Fruit fly (Drosophila melanogaster) whole organism, prepupa: ENCODE measurements around the gene tup.
A peak's percentile ranks its signal among the peaks of the same experiment; 100 is the strongest.

ENCODE experiments used
- CG10631 ChIP-seq: fragments of 200-800 bp; sonication (Bioruptor generic); optimal IDR thresholded peaks from 2 replicates; lab custom pipeline; 2016; ENCODE audit warnings: missing biosample characterization, missing genetic modification characterization
- CG10669 ChIP-seq: fragments of 200-800 bp; sonication (Bioruptor generic); optimal IDR thresholded peaks from 3 replicates; lab custom pipeline; 2018; ENCODE audit warnings: missing biosample characterization, mild to moderate bottlenecking, missing genetic modification characterization, moderate library complexity
- CG11294 ChIP-seq: fragments of 200-800 bp; sonication (Bioruptor generic); IDR thresholded peaks from 2 replicates; pipeline ENCODE4 v1.3.6; 2022; ENCODE audit warnings: missing biosample characterization, missing genetic modification characterization
- CG11762 ChIP-seq: fragments of 200-800 bp; sonication (Bioruptor generic); optimal IDR thresholded peaks from 3 replicates; lab custom pipeline; 2016; ENCODE audit warnings: missing biosample characterization, missing genetic modification characterization; ENCODE audit not compliant: insufficient read depth
- CG11902 ChIP-seq: fragments of 200-800 bp; sonication (Bioruptor generic); optimal IDR thresholded peaks from 3 replicates; lab custom pipeline; 2016; ENCODE audit warnings: missing biosample characterization, missing genetic modification characterization
- CG15336 ChIP-seq: fragments of 200-800 bp; sonication (Bioruptor generic); IDR thresholded peaks from 2 replicates; pipeline ENCODE4 v1.3.6; 2022; ENCODE audit warnings: missing biosample characterization, missing genetic modification characterization
- CG1621 ChIP-seq: fragments of 200-800 bp; sonication (Bioruptor generic); optimal IDR thresholded peaks from 3 replicates; lab custom pipeline; 2018; ENCODE audit warnings: missing biosample characterization, mild to moderate bottlenecking, missing genetic modification characterization
- CG16779 ChIP-seq: fragments of 200-800 bp; sonication (Bioruptor generic); optimal IDR thresholded peaks from 3 replicates; lab custom pipeline; 2017; ENCODE audit warnings: missing biosample characterization, mild to moderate bottlenecking, missing genetic modification characterization
- CG3032 ChIP-seq: fragments of 200-800 bp; optimal IDR thresholded peaks from 2 replicates; lab custom pipeline; 2019; ENCODE audit warnings: missing biosample characterization, mild to moderate bottlenecking, missing genetic modification characterization, moderate library complexity
- CG31627 ChIP-seq: fragments of 200-800 bp; sonication (Bioruptor generic); optimal IDR thresholded peaks from 3 replicates; lab custom pipeline; 2016; ENCODE audit warnings: missing biosample characterization, missing genetic modification characterization
- CG32006 ChIP-seq: fragments of 200-800 bp; sonication (Bioruptor generic); optimal IDR thresholded peaks from 3 replicates; lab custom pipeline; 2017; ENCODE audit warnings: missing biosample characterization, mild to moderate bottlenecking, missing genetic modification characterization
- CG34406 ChIP-seq: fragments of 200-800 bp; sonication (Bioruptor generic); optimal IDR thresholded peaks from 3 replicates; lab custom pipeline; 2016; ENCODE audit warnings: missing biosample characterization, missing genetic modification characterization
- CG4318 ChIP-seq: fragments of 200-800 bp; sonication (Bioruptor generic); optimal IDR thresholded peaks from 3 replicates; lab custom pipeline; 2017; ENCODE audit warnings: missing biosample characterization, mild to moderate bottlenecking, missing genetic modification characterization
- CG6163 ChIP-seq: fragments of 200-800 bp; sonication (Bioruptor generic); IDR thresholded peaks from 3 replicates; pipeline ENCODE4 v1.3.6; 2022; ENCODE audit warnings: missing biosample characterization, missing genetic modification characterization
- CG6808 ChIP-seq: fragments of 200-800 bp; sonication (Bioruptor generic); optimal IDR thresholded peaks from 3 replicates; lab custom pipeline; 2017; ENCODE audit warnings: missing biosample characterization, missing genetic modification characterization, mild to moderate bottlenecking, moderate library complexity, missing genetic modification reagents
- CG6854 ChIP-seq: fragments of 200-800 bp; sonication (Bioruptor generic); optimal IDR thresholded peaks from 2 replicates; lab custom pipeline; 2017; ENCODE audit warnings: missing biosample characterization, mild to moderate bottlenecking, missing genetic modification characterization
- CG7368 ChIP-seq: fragments of 200-800 bp; sonication (Bioruptor generic); optimal IDR thresholded peaks from 3 replicates; lab custom pipeline; 2016; ENCODE audit warnings: missing biosample characterization, missing genetic modification characterization
- CG8119 ChIP-seq: fragments of 200-800 bp; sonication (Bioruptor generic); IDR thresholded peaks from 3 replicates; pipeline ENCODE4 v1.3.6; 2022; ENCODE audit warnings: missing biosample characterization, missing genetic modification characterization
- CG8319 ChIP-seq: fragments of 200-800 bp; sonication (Bioruptor generic); optimal IDR thresholded peaks from 3 replicates; lab custom pipeline; 2016; ENCODE audit warnings: missing biosample characterization, missing genetic modification characterization
- CG9139 ChIP-seq: fragments of 200-800 bp; sonication (Bioruptor generic); optimal IDR thresholded peaks from 3 replicates; lab custom pipeline; 2017; ENCODE audit warnings: missing biosample characterization, mild to moderate bottlenecking, missing genetic modification characterization
- Eip93F ChIP-seq: fragments of 200-800 bp; sonication (Bioruptor generic); optimal IDR thresholded peaks from 2 replicates; lab custom pipeline; 2016; ENCODE audit warnings: missing biosample characterization, mild to moderate bottlenecking, missing genetic modification characterization
- Ets21C ChIP-seq: fragments of 200-800 bp; sonication (Bioruptor generic); optimal IDR thresholded peaks from 3 replicates; lab custom pipeline; 2016; ENCODE audit warnings: missing biosample characterization, missing genetic modification characterization
- Ets96B ChIP-seq: fragments of 200-800 bp; optimal IDR thresholded peaks from 2 replicates; lab custom pipeline; 2019; ENCODE audit warnings: missing biosample characterization, mild to moderate bottlenecking, missing genetic modification characterization, moderate library complexity
- Gug ChIP-seq: fragments of 200-800 bp; sonication (Bioruptor generic); IDR thresholded peaks from 2 replicates; pipeline ENCODE4 v1.3.6; 2022; ENCODE audit warnings: missing biosample characterization, missing genetic modification characterization
- Hr38 ChIP-seq: sonication (Bioruptor generic); optimal IDR thresholded peaks from 2 replicates; lab custom pipeline; 2016; ENCODE audit warnings: missing biosample characterization, missing genetic modification characterization
- Hr4 ChIP-seq: fragments of 200-800 bp; sonication (Bioruptor generic); optimal IDR thresholded peaks from 3 replicates; lab custom pipeline; 2016; ENCODE audit warnings: missing biosample characterization, missing genetic modification characterization
- Met ChIP-seq: fragments of 200-800 bp; sonication (Bioruptor generic); optimal IDR thresholded peaks from 3 replicates; lab custom pipeline; 2016; ENCODE audit warnings: missing biosample characterization, missing genetic modification characterization
- OdsH ChIP-seq: fragments of 200-800 bp; sonication (Bioruptor generic); optimal IDR thresholded peaks from 3 replicates; lab custom pipeline; 2016; ENCODE audit warnings: missing biosample characterization, missing genetic modification characterization
- Sox102F ChIP-seq: fragments of 200-800 bp; sonication (Bioruptor generic); optimal IDR thresholded peaks from 2 replicates; lab custom pipeline; 2016; ENCODE audit warnings: missing biosample characterization, mild to moderate bottlenecking, missing genetic modification characterization
- Sox14 ChIP-seq: fragments of 200-800 bp; sonication (Bioruptor generic); optimal IDR thresholded peaks from 3 replicates; lab custom pipeline; 2016; ENCODE audit warnings: missing biosample characterization, missing genetic modification characterization
- Sox15 ChIP-seq: fragments of 200-800 bp; sonication (Bioruptor generic); optimal IDR thresholded peaks from 3 replicates; lab custom pipeline; 2016; ENCODE audit warnings: missing biosample characterization, missing genetic modification characterization
- acj6 ChIP-seq: fragments of 200-800 bp; sonication (Bioruptor generic); optimal IDR thresholded peaks from 3 replicates; lab custom pipeline; 2016; ENCODE audit warnings: missing biosample characterization, missing genetic modification characterization
- cyc ChIP-seq: fragments of 200-800 bp; sonication (Bioruptor generic); optimal IDR thresholded peaks from 3 replicates; lab custom pipeline; 2016; ENCODE audit warnings: missing biosample characterization, missing genetic modification characterization
- dac ChIP-seq: fragments of 200-800 bp; sonication (Bioruptor generic); optimal IDR thresholded peaks from 2 replicates; lab custom pipeline; 2017; ENCODE audit warnings: missing biosample characterization, mild to moderate bottlenecking, missing genetic modification characterization
- eg ChIP-seq: fragments of 200-800 bp; sonication (Bioruptor generic); IDR thresholded peaks from 3 replicates; pipeline ENCODE4 v1.3.6; 2022; ENCODE audit warnings: missing biosample characterization, missing genetic modification characterization
- esn ChIP-seq: fragments of 200-800 bp; sonication (Bioruptor generic); optimal IDR thresholded peaks from 2 replicates; lab custom pipeline; 2016; ENCODE audit warnings: missing biosample characterization, mild to moderate bottlenecking, missing genetic modification characterization, moderate library complexity
- fd59A ChIP-seq: fragments of 200-800 bp; sonication (Bioruptor generic); optimal IDR thresholded peaks from 2 replicates; lab custom pipeline; 2017; ENCODE audit warnings: missing biosample characterization, mild to moderate bottlenecking, missing genetic modification characterization, missing genetic modification reagents
- fd85E ChIP-seq: fragments of 200-800 bp; sonication (Bioruptor generic); optimal IDR thresholded peaks from 3 replicates; lab custom pipeline; 2016; ENCODE audit warnings: missing biosample characterization, missing genetic modification characterization
- fkh ChIP-seq: fragments of 200-800 bp; sonication (Bioruptor generic); optimal IDR thresholded peaks from 3 replicates; lab custom pipeline; 2017; ENCODE audit warnings: missing biosample characterization, mild to moderate bottlenecking, missing genetic modification characterization, moderate library complexity
- lz ChIP-seq: fragments of 200-800 bp; sonication (Bioruptor generic); optimal IDR thresholded peaks from 3 replicates; lab custom pipeline; 2016; ENCODE audit warnings: missing biosample characterization, missing genetic modification characterization
- pdm3 ChIP-seq: fragments of 200-800 bp; sonication (Bioruptor generic); optimal IDR thresholded peaks from 3 replicates; lab custom pipeline; 2016; ENCODE audit warnings: missing biosample characterization, missing genetic modification characterization
- salr ChIP-seq, 2 experiments: fragments of 200-800 bp; sonication (Bioruptor generic); optimal IDR thresholded peaks; 3 replicates each; lab custom pipeline; 2016 to 2018; ENCODE audit warnings: missing biosample characterization in 2 of 2, missing genetic modification characterization in 2 of 2, mild to moderate bottlenecking in 1 of 2
- spab ChIP-seq: fragments of 200-800 bp; sonication (Bioruptor generic); optimal IDR thresholded peaks from 2 replicates; lab custom pipeline; 2017; ENCODE audit warnings: missing biosample characterization, mild to moderate bottlenecking, missing genetic modification characterization, missing genetic modification reagents
- ss ChIP-seq, 2 experiments: fragments of 200-800 bp; sonication (Bioruptor generic); optimal IDR thresholded peaks; 2 replicates in 1 of 2; 3 replicates in 1 of 2; lab custom pipeline; 2017 to 2018; ENCODE audit warnings: mild to moderate bottlenecking in 2 of 2, missing biosample characterization in 2 of 2, missing genetic modification characterization in 2 of 2, moderate library complexity in 1 of 2
- svp ChIP-seq: fragments of 200-800 bp; sonication (Bioruptor generic); peaks from one replicate; lab custom pipeline; 2016; ENCODE audit warnings: missing biosample characterization, missing genetic modification characterization
- topi ChIP-seq: fragments of 200-800 bp; sonication (Bioruptor generic); optimal IDR thresholded peaks from 3 replicates; lab custom pipeline; 2016; ENCODE audit warnings: missing biosample characterization, missing genetic modification characterization
- vri ChIP-seq: fragments of 200-800 bp; sonication (Bioruptor generic); optimal IDR thresholded peaks from 3 replicates; lab custom pipeline; 2016; ENCODE audit warnings: missing biosample characterization, mild to moderate bottlenecking, missing genetic modification characterization

Gene tup

DNA sequence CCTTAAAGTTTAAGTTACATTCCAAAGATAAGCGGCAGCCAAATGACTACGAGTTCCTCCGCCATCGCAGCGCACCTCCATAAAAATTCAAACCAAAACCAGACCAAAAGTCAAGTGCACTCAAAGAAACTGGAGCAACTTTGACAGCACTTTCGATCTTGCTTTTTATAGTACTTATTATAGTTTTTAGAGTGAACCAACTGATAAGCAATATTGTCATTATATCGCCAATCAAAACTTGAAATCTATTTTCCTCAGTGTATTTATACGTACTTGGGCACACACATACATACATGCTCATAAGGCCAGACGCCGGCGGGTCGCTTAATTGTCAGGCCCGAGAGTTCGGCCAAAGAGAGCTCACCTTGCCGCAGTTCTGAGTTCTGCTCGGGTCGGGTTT, 9.0 kb upstream of the tup start (continued):
- peak; percentile 21 for TF ChIP-seq CG32006 (GFP tag; lab: Kevin White, UChicago)
- TF ChIP-seq CG9139 = peak; percentile 62
- TF ChIP-seq Hr38 = no peak
- TF ChIP-seq fd59A = peak; percentile 72
- TF ChIP-seq vri (GFP tag; lab: Kevin White, UChicago) = peak; percentile 62
- no peak for TF ChIP-seq CG15336 (GFP tag; lab: Robert Waterston, UW)
- peak; percentile 83 for TF ChIP-seq esn (GFP tag; lab: Kevin White, UChicago)
- TF ChIP-seq Eip93F = no peak
- peak; percentile 84 for TF ChIP-seq topi (GFP tag; lab: Kevin White, UChicago)
- peak; percentile 83 for TF ChIP-seq CG6163 (GFP tag; lab: Robert Waterston, UW)
- peak; percentile 61 for TF ChIP-seq Sox15
- TF ChIP-seq spab = peak; percentile 63
- TF ChIP-seq acj6 (GFP tag; lab: Kevin White, UChicago) = peak; percentile 78
- 0 out of 3 replicates have a peak, but pooled peaks have one; percentile 17 for TF ChIP-seq CG8119
- TF ChIP-seq CG31627 = peak; percentile 78
- no peak for TF ChIP-seq CG6854
- peak; percentile 72 for TF ChIP-seq CG11902 (GFP tag; lab: Kevin White, UChicago)
- TF ChIP-seq CG4318 (GFP tag; lab: Kevin White, UChicago) = no peak
- TF ChIP-seq CG6808 (GFP tag; lab: Kevin White, UChicago) = peak; percentile 73
- peak; percentile 56 for TF ChIP-seq CG11762 (GFP tag; lab: Kevin White, UChicago)
- TF ChIP-seq CG11294 (GFP tag; lab: Robert Waterston, UW) = no peak
- peak; percentile 51 for TF ChIP-seq CG8319 (GFP tag; lab: Kevin White, UChicago)
- TF ChIP-seq Gug = no peak
- peak; percentile 77 for TF ChIP-seq CG34406 (GFP tag; lab: Kevin White, UChicago)
- peak; percentile 90 for TF ChIP-seq svp (GFP tag; lab: Kevin White, UChicago)
- peak; percentile 17 for TF ChIP-seq Hr4 (GFP tag; lab: Kevin White, UChicago)
- peak; percentile 68 for TF ChIP-seq CG1621 (tag; lab: Kevin White, UChicago)
- TF ChIP-seq eg (GFP tag; lab: Robert Waterston, UW) = 0 out of 3 replicates have a peak, but pooled peaks have one; percentile 21
- peak; percentile 75 for TF ChIP-seq Sox14 (GFP tag; lab: Kevin White, UChicago)
- peak; percentile 47 to 61 for TF ChIP-seq salr (GFP tag; optimal IDR thresholded peaks at IDR 0.05; lab: Kevin White, UChicago)
- peak; percentile 72 for TF ChIP-seq CG10669 (GFP tag; lab: Kevin White, UChicago)
- peak; percentile 71 for TF ChIP-seq pdm3 (GFP tag; lab: Kevin White, UChicago)

- TF ChIP-seq Ets21C (GFP tag; lab: Kevin White, UChicago) (no peak), OdsH (GFP tag; lab: Kevin White, UChicago) (peak; percentile 21), CG16779 (tag; lab: Kevin White, UChicago) (no peak), vri (GFP tag; lab: Kevin White, UChicago) (no peak), spab (no peak), esn (GFP tag; lab: Kevin White, UChicago) (peak; percentile 41), topi (GFP tag; lab: Kevin White, UChicago) (peak; percentile 35), Sox102F (GFP tag; lab: Kevin White, UChicago) (peak; percentile 27), dac (GFP tag; lab: Kevin White, UChicago) (no peak), Ets96B (tag; lab: Kevin White, UChicago) (peak; percentile 22), CG8319 (GFP tag; lab: Kevin White, UChicago) (no peak), fd59A (no peak), cyc (peak; percentile 12), Met (GFP tag; lab: Kevin White, UChicago) (peak; percentile 29), lz (GFP tag; lab: Kevin White, UChicago) (peak; percentile 19), acj6 (GFP tag; lab: Kevin White, UChicago) (no peak), fd85E (GFP tag; lab: Kevin White, UChicago) (no peak), CG1621 (tag; lab: Kevin White, UChicago) (no peak), CG10669 (GFP tag; lab: Kevin White, UChicago) (no peak), Sox14 (GFP tag; lab: Kevin White, UChicago) (no peak), CG9139 (no peak), pdm3 (GFP tag; lab: Kevin White, UChicago) (no peak), Hr38 (no peak), fkh (GFP tag; lab: Kevin White, UChicago) (no peak), CG31627 (no peak), CG3032 (tag; lab: Kevin White, UChicago) (no peak), ss (GFP tag; optimal IDR thresholded peaks at IDR 0.05; lab: Kevin White, UChicago) (peak in 1 of 2 experiments; percentile 8), Gug (no peak), CG11294 (GFP tag; lab: Robert Waterston, UW) (no peak), CG6163 (GFP tag; lab: Robert Waterston, UW) (peak; percentile 54; the same call in 1 of the 3 replicates), CG10631 (peak; percentile 44), Eip93F (no peak), salr (GFP tag; optimal IDR thresholded peaks at IDR 0.05; lab: Kevin White, UChicago) (no peak), Sox15 (no peak), CG7368 (no peak)
These were observed 8.2 kb upstream of the tup start for dm6 chr2L:18889311-18889710.
